Fruit fly (Drosophila melanogaster) whole organism, larva: ENCODE measurements around the gene Tpst.

Source experiments
- noc ChIP-seq: fragments of 200-800 bp; sonication (Bioruptor generic); optimal IDR thresholded peaks from 3 replicates; lab custom pipeline; 2019; ENCODE audit warnings: missing biosample characterization, mild to moderate bottlenecking, missing genetic modification characterization, moderate library complexity

The Tpst gene

DNA sequence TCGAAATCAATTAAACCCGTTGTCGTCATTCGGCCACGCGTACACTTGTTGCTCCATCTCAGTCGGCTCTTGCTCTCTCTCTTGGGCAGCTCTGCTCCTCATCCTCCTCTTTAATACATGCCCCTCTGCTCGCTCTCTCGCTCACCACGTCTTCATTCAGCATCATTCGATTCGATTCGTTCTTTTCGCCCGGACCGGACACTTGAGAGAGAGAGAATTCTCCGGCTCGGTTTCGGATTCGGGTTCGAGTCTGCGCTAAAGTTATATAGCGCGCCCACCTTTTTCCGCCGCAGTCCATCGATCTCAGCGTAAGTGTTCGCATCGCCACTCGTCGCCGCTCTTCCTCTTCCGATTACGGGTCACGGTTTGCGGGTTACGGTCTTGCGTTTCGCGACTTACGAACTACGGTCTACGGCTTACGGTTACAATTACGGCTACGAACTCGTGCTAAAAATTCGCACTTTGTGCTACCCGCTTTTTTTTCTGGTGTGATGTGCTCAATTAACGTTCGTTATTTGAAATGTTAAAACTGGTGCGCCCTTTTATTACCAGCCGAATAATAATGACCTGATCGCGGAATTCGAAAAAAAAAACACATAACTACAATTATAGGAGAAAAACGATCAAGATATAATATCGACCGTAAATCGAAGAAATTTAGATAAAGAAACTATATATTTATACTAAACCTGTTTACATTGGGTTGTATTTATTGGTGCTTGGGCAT is 78.4 kb downstream of the Tpst start:
- TF ChIP-seq noc (tag; lab: Kevin White, UChicago): no peak
